Worm (Caenorhabditis elegans): Measurements from ENCODE around the gene tald-1.

The tald-1 gene

DNA sequence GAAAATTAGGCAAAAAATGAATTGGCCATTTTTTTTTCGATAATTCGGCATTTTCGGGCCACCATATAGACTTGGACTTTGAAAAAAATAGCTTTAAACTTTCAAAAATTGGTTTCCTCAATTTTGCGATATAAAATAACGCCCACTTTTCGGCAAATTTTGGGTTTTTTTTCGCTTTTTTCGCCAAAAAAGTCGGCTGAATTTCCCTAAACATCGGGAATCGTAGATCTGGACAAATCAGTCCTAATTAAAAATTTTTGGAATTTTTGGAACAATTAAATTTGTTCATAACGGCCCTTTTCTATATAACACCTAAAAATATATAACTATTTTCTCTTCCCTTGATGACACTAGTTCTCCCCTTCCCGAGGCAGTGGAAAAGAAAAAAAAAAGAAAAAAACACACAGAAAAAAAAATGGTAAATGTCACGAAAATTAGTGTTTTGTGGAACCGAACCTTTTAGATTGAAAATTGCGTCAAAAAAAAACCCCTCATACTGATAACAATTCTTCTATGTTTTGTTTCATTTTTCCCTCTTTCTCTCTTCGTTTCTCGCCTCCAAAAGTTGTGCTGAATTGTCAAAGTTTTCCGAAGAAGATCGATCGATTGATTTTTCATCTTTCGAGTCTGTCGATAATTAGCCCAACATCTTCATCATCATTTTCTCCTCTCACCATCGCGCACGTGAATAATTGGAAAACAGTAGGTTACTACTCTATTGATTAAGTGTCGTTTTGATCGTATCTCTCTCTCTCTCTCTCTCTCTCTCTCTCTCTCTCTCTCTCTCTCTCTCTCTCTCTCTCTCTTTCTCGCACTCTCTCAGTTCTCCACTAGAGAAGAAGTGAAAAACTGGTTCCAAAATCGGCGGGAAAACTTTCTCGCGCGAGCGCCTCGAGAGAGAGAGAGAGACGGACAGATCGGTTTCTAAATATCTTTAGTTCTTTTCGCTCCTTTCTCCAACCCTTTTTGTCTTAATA, 14.2 kb downstream of the tald-1 start, which contains the start of gene Y24D9A.6:
Y24D9A.6 (minus strand) TSS at position 51 of the 977 bp plus-strand sequence.
- TF ChIP-seq mxl-3 (GFP tag; optimal IDR thresholded peaks at IDR 0.05) (peak; percentile 50), hif-1 (tag; optimal IDR thresholded peaks at IDR 0.05) (peak; percentile 8 to 61), F37D6.2 (tag; optimal IDR thresholded peaks at IDR 0.05) (no peak), aha-1 (tag) (peak; percentile 79), ceh-82 (tag; optimal IDR thresholded peaks at IDR 0.05) (no peak), snpc-4 (tag; optimal IDR thresholded peaks at IDR 0.05) (no peak), dpl-1 (GFP tag; optimal IDR thresholded peaks at IDR 0.05) (peak; percentile 30), nhr-25 (tag; optimal IDR thresholded peaks at IDR 0.05; ENCODE audit: borderline replicate concordance, insufficient read depth) (peak; percentile 91), php-3 (GFP tag; IDR thresholded peaks at IDR 0.05) (no peak), cey-2 (tag; optimal IDR thresholded peaks at IDR 0.05; ENCODE audit: borderline replicate concordance, insufficient read depth) (peak; percentile 23), nhr-111 (GFP tag; optimal IDR thresholded peaks at IDR 0.05) (no peak), zfp-2 (tag; optimal IDR thresholded peaks at IDR 0.05) (no peak), zfp-3 (GFP tag; conservative IDR thresholded peaks at IDR 0.05) (no peak), madf-5 (GFP tag; IDR thresholded peaks at IDR 0.05) (no peak), dve-1 (tag; optimal IDR thresholded peaks at IDR 0.05; ENCODE audit: insufficient read depth) (peak; percentile 64), daf-19 (GFP tag; conservative IDR thresholded peaks at IDR 0.05) (no peak), unc-39 (tag; optimal IDR thresholded peaks at IDR 0.05) (no peak), D1046.2 (GFP tag; IDR thresholded peaks at IDR 0.05) (no peak), daf-12 (tag; optimal IDR thresholded peaks at IDR 0.05) (no peak), nhr-10 (tag; optimal IDR thresholded peaks at IDR 0.05) (peak; percentile 27), hlh-30 (tag; optimal IDR thresholded peaks at IDR 0.05; ENCODE audit: insufficient read depth) (peak; percentile 77), attf-4 (tag; optimal IDR thresholded peaks at IDR 0.05) (no peak), mdl-1 (tag; optimal IDR thresholded peaks at IDR 0.05) (peak; percentile 19 to 81), nhr-48 (tag; optimal IDR thresholded peaks at IDR 0.05) (peak; percentile 11), lin-29 (GFP tag; IDR thresholded peaks at IDR 0.05) (0 out of 2 replicates have a peak, but pooled peaks have one; percentile 41), nhr-28 (tag; optimal IDR thresholded peaks at IDR 0.05) (peak; percentile 69), T26A8.4 (GFP tag; IDR thresholded peaks at IDR 0.05) (0 out of 2 replicates have a peak, but pooled peaks have one; percentile 24), hlh-11 (tag; optimal IDR thresholded peaks at IDR 0.05) (peak; percentile 88), mep-1 (tag; optimal IDR thresholded peaks at IDR 0.05) (peak; percentile 58), vab-7 (GFP tag; IDR thresholded peaks at IDR 0.05) (no peak), ztf-7 (tag; optimal IDR thresholded peaks at IDR 0.05) (no peak), dmd-8 (GFP tag; IDR thresholded peaks at IDR 0.05) (0 out of 2 replicates have a peak, but pooled peaks have one; percentile 24), dmd-6 (GFP tag; IDR thresholded peaks at IDR 0.05) (peak; percentile 62), zip-11 (GFP tag; IDR thresholded peaks at IDR 0.05) (no peak), dmd-9 (GFP tag; IDR thresholded peaks at IDR 0.05) (no peak), nhr-102 (tag; optimal IDR thresholded peaks at IDR 0.05) (peak; percentile 15), lsy-2 (tag; optimal IDR thresholded peaks at IDR 0.05) (peak in 1 of 2 experiments; percentile 61), lin-38 (GFP tag; IDR thresholded peaks at IDR 0.05) (peak; percentile 13; the same call in 1 of the 2 replicates), fos-1 (tag; optimal IDR thresholded peaks at IDR 0.05) (no peak), lin-1 (GFP tag; IDR thresholded peaks at IDR 0.05) (no peak), unc-62 (GFP tag; optimal IDR thresholded peaks at IDR 0.05 in 1 of 2) (peak in 1 of 2 experiments; percentile 99), unc-62 (tag; optimal IDR thresholded peaks at IDR 0.05) (no peak), hmg-1.1 (GFP tag; IDR thresholded peaks at IDR 0.05) (peak; percentile 13; the same call in 1 of the 2 replicates), lin-13 (GFP tag; optimal IDR thresholded peaks at IDR 0.05) (no peak), Y48G9A.11 (GFP tag; IDR thresholded peaks at IDR 0.05) (no peak), ctbp-1 (GFP tag; IDR thresholded peaks at IDR 0.05) (no peak), daf-16 (GFP tag; optimal IDR thresholded peaks at IDR 0.05) (no peak), daf-16 (tag; optimal IDR thresholded peaks at IDR 0.05) (peak; percentile 3), sdz-12 (GFP tag; optimal IDR thresholded peaks at IDR 0.05) (no peak)
